Fruit fly (Drosophila melanogaster) ovary, adult (tissue): ENCODE results near the gene scf.
A peak's percentile ranks its signal among the peaks of the same experiment; 100 is the strongest.

ENCODE experiments used
- CG17801 ChIP-seq: fragments of 200-800 bp; optimal IDR thresholded peaks from 2 replicates; lab custom pipeline; 2019; ENCODE audit warnings: missing biosample characterization, mild to moderate bottlenecking, missing genetic modification characterization, moderate library complexity; ENCODE audit not compliant: partially characterized antibody

The scf gene

DNA sequence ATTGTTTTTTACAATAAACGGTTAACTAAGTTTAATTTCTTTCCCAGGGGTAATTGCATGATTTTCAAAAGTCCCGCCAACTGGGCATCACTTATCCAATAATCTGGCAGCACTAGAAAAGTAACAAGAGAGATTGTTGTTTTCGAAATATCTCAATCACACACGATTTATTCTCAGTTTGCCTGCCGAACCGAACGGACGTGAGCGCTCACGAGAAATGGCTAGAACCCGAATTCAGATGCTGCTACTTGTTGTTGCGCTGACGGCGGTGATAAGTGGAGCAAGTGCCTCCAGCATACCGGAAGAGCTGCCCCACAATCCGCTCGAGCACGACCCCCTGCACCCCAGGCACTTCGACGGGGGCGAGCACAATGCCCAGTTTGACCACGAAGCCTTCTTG is at the start of gene scf:
Gene scf (plus strand): TSS at position 164 of the 400 bp plus-strand sequence.
- no peak for TF ChIP-seq CG17801 (GFP tag; lab: Kevin White, UChicago)

DNA sequence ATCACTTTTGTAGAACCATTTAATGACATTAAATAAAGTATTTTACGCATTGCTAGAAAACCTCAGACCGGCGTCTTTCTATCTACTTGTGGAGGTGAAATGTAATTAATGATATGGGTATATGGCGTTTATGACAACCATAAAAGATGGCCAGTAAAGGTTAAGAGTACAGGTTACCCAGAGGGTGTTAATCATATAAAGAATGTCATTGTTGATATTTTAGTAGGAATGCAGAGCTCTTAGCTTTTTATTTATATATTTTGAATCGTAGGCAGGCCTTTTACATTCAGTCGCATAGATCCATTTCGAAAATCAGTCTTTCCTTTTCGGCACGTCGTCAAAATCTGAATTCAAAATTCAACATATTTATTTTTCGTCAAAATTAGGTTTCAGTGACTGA is 48.1 kb upstream of the scf start, which contains the start of gene Bfc:
Gene Bfc (plus strand): TSS at position 301 of the 400 bp plus-strand sequence.
- TF ChIP-seq CG17801 (GFP tag; lab: Kevin White, UChicago), result no peak

DNA sequence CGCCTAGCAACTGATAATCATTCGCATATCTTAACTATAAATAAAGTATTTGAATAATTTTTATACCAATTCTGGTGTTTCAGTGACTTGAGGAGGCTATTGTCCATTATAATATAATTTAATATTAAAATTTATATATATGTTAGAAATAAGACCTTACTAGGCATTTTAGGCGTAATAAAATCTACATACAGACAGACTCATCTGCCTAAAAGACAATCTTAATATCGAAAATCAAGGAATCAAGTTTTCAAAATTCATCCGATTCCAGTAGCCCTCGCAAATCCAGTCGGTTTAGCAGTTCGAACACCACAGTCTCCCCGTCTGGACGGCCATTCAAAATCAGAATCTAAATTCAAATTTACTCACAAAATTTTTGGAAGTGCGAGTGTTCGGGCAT is 46.8 kb upstream of the scf start, which contains the start of the genes CG9130 and CG9133:
Gene CG9130 (plus strand): TSS at position 301 of the 400 bp plus-strand sequence.
Gene CG9133 (plus strand): TSS at position 301 of the 400 bp plus-strand sequence.
- no peak for TF ChIP-seq CG17801 (GFP tag; lab: Kevin White, UChicago)

DNA sequence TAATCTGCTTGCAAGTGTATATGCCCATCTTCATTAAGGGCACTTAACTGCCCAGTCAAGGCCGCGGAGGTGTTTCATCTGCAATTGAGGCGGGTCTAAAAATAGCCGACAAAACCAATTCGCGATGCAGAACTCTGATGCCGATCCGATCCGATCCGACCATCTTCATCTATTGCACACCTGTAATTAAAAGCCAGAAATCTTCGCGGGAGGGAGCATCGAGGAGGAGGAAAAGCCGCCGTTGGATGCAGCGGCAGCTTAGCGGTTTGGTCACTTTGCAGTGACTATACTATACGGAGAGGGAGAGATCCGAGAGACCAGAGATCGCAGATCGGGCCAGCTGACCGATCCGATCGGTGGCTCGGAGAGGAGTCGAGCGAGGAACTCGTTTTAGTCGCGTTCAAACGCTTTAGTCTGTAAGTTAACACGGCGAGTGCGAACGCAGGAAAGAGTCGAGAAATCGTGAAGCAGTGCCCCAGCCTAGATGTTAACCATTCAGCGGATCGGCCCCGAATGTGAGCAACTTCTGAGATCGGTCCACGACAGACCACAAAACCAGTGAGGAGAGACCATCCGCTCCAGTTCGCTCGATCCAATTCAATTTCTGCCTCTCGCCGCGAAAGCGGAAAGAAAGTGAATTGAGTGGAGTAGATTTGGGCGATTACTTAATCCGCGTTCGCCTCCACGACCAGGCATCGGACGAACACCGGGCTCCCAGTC is 42.3 kb upstream of the scf start, which contains the start of gene tfc:
Gene tfc (plus strand): TSS at position 389 of the 720 bp plus-strand sequence.
- TF ChIP-seq CG17801 (GFP tag; lab: Kevin White, UChicago), result no peak

DNA sequence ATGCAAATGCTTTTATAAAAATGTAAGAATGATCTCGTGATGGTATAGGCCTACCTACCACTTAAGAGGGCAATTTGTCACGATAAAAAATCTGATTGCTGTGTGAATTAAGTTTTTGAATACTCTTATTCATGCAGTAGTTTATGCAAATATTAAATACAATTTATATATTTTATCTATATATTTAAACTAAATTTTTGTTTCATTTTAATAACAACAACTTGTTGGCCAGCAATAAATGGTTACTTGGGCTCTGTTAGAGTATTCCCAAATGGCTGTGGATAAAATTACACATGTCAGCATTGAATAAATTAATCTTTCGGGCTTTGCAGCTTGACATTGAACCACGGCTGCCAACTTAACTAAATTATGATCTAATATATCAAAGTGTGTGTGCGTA is 39.9 kb upstream of the scf start:
- TF ChIP-seq CG17801 (GFP tag; lab: Kevin White, UChicago), result no peak

DNA sequence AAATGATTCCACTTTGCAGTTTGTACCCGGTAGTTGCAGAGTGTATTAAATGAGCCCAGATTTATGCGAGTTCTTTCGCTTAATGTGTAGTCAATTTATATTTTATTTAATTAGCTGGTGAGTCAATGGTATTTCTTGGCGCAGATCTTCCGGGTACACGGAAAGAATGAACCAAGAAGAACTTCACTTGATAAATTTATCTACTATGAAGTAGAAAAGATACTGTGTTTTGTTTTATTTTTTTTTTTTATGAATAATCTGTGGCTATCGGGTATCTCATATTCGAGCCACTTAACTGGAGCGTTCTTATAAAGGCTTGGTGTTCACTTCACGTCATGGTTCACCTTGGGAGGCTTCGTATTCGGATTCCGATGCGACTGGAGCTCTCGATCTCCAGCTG is 33.5 kb upstream of the scf start:
- TF ChIP-seq CG17801 (GFP tag; lab: Kevin White, UChicago), result no peak

DNA sequence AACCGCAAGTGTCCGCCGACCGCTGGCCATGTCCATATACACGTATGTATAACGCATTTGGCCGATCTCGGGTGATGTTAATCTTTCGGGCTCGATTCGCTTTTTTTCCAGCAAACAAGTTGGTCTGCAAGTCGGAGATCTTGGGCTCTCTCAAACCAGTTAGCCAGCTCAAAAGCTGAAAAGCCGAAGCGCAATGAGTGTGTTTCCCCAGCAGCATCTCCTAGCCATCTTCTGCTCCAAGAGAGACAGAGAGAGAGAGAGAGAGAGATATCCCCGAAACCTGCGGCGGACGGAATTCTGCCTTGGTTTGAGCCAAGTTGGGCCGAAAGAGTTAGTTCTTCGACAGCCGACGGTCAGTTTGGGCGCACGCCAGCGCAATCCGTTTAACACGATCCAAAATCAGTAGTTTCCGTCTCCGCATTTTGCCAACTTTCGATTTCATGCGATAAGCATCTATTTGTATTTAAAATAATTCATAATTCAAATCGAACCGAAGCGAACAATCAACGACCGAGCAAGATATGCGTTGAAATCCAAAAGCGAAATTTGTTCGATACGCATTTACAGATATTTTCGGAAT is 33.0 kb upstream of the scf start:
- TF ChIP-seq CG17801 (GFP tag; lab: Kevin White, UChicago), result no peak

DNA sequence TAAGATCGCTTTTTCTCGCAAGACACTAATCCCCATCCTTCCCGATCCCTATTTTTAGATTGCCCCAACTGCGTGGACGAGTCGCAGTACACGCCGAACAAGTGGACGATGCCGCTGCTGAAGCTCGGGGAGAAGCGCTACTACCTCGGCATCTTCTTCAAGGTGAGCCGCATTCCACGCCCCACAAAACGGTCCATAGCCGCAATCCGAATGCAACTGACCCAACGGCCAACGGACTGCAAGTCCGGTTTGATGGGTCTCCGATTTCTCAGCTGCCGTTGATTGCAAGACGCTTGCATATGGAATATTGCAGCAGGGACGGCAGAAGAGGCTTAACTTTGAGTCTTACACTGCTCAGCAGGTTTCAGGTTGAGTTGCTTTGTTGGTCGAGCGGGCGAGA is 29.5 kb upstream of the scf start:
- no peak for TF ChIP-seq CG17801 (GFP tag; lab: Kevin White, UChicago)

DNA sequence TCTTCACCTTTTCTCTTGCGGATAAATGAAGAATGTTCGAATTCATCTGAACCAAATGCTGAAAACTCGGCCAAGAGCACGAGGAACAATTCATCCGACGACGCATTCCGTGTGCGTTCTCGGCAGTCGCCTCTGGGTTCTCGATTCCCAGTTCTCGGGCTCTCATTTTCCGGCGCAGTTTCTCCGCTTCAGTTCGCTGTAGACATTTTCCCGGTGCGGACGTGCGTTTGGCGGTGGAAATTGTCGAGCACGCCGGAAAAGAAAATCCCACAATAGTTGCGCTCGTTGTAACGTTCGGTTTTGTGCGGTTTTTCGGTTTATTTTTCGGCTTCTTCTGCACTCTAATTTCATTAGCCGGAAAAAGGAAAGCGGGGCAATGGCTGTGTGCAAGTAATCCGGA is 22.7 kb upstream of the scf start, which contains the start of gene CG32333:
Gene CG32333 (plus strand): TSS at position 190 of the 400 bp plus-strand sequence.
- no peak for TF ChIP-seq CG17801 (GFP tag; lab: Kevin White, UChicago)

DNA sequence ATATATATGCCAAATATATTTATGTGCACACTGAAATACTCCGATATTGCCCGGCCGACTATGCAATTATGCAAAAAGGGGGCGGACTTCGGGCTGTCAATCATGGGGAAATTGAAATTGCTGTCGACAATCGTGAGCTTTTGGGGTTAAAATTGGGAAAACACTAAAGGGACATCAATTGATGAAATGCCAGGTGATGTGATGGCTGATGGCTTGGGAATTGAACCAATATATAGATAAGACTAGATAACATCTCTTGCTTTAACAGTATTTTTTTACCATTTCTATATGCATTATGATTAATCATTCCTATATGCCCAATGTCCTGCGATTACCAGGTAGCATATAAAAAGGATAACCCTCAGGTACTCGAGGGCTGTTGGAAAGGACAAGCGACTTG is 20.5 kb upstream of the scf start:
- TF ChIP-seq CG17801 (GFP tag; lab: Kevin White, UChicago), result no peak

DNA sequence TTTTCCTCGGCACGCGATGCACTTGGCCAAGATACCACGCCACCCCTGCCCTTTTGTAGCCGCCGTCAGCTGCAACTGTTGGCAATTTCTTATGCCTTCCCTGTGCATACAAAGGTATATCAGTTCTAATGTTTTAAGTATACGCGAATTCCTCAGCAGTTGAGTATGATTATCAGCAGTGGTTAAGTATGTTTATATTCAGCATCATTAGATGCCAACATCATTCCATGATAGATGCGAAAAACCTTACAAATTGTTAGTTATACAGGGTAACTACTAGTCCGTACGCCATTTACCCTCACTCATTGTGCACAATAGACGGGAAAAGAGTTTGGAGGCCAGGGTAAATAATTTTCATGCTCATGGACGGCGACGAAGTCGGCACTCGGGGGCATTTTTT is 18.8 kb upstream of the scf start:
- TF ChIP-seq CG17801 (GFP tag; lab: Kevin White, UChicago), result no peak

DNA sequence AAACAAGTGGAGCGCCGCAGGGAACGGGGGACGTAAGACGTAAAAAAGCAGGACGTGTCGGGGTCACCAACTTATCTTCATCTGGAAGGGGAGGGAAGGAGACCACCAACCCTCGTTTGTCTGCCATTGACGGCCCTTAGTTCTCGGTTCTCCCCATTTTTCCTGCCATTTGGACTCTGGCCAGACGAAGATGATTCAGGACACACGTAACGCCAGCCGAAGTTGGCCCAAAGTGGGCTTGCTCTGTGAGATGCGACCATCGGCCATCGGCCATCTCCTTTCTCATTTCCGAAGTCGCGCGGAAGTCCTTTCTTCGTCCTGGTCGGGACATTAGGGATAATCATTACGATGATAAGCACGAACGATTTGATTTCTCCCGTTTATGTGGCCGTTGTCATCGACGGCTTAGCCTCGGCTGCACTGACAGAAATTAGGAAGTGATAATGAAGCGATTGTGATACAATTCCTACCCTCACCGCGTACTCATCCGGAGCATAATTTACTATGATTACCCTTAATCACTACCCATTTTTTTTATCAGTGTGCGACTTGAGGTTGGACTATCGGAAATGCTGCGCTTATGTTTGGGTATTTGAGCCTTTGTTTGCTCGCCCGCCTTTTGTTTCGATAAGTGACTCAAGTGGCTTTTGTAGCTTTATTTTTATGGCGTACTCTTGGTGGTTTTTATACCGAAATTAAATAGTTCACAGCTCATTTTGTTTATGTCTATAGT is 17.4 kb upstream of the scf start:
- TF ChIP-seq CG17801 (GFP tag; lab: Kevin White, UChicago), result no peak

DNA sequence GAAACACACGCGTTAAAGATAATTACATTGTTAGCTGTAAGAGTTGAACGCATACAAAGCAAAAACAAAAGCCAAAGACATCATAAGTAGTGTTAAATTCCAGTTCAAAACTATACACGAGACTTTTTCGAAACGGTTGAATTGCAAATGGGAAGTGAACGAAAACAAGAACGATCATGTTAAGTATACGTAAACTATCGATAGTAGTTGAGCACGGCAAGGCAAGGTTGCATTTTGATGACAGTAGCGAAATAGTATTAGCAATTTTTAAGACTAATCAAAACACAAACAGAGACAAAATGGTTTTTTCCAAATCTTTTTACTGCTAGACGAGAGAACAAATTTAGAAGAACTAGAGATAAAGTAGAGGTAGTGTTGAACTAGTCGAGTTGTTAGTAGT is 3.6 kb upstream of the scf start:
- TF ChIP-seq CG17801 (GFP tag; lab: Kevin White, UChicago), result no peak

DNA sequence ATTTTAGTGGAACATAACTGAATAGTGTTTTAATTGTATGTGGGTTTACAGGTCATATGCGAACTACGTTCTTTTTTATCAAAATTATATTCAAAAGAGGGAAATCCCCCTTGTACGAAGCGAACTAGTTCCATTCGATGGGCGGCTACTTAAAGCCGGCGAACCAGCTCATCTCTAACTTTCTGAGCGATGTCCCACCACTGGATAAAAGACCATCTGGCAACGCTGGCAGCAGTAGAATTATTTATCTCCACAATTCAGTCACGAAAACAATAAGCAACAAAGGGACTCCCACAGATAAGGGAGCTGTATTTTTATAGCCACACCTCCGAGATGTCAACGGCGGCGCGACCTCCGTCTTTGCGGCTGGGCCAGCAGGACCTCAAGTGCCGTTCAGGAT is 2.8 kb upstream of the scf start, which contains the start of gene Rabex-5:
Gene Rabex-5 (plus strand): TSS at position 221 of the 400 bp plus-strand sequence.
- no peak for TF ChIP-seq CG17801 (GFP tag; lab: Kevin White, UChicago)

DNA sequence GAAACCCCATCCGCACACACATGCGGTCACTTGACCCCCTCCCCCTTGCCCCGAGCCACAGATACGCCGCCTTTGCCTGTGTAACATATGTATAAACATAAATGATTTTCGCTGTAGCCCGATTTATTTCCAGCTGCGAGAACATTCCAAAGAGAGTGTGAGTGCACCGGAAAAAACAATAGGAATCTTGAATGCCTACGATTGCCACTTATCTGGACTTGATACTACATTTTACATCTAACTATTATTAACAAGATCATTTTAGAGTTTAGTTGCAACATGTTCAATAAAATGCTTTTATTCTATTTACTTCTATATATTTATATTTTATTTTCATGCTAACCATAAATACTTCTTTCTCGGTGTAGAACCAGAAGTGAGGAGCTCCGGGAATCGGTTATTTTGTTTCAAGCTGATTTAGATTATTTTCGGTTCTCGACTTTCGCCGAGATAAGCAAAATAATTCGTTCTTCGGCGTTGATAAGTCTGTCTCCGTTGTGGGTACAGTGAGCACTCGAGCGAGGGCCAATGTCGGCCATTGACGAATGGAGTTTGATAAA is 1.7 kb downstream of the scf start:
- TF ChIP-seq CG17801 (GFP tag; lab: Kevin White, UChicago), result peak; percentile 90
